Worm (Caenorhabditis elegans) whole organism, L2 larva: Measurements from ENCODE around the gene C44H4.6.

Experiments used
- F13H6.1 ChIP-seq: sonication (generic microtip); optimal IDR thresholded peaks from 2 replicates; lab custom pipeline; 2016; ENCODE audit warnings: missing genetic modification characterization, missing compliant biosample characterization
- Y55F3AM.14 ChIP-seq: fragments of 200-800 bp; sonication (Bioruptor generic); optimal IDR thresholded peaks from 2 replicates; lab custom pipeline; 2018; ENCODE audit warnings: mild to moderate bottlenecking, missing genetic modification characterization, missing compliant biosample characterization
- ZK546.5 ChIP-seq: sonication (generic microtip); optimal IDR thresholded peaks from 2 replicates; lab custom pipeline; 2017; ENCODE audit warnings: missing biosample characterization, missing genetic modification characterization
- lin-13 ChIP-seq: fragments of 150-350 bp; optimal IDR thresholded peaks from 2 replicates; lab custom pipeline; 2014; ENCODE audit warnings: missing biosample characterization, missing genetic modification reagents, missing genetic modification characterization
- lsy-2 ChIP-seq, 2 experiments: fragments of 150-350 bp in 1 of 2; sonication (generic microtip) in 1 of 2; optimal IDR thresholded peaks; 2 replicates each; lab custom pipeline; 2014 to 2017; ENCODE audit warnings: missing biosample characterization in 2 of 2, missing genetic modification characterization in 2 of 2
- mab-5 ChIP-seq: fragments of 150-350 bp; optimal IDR thresholded peaks from 2 replicates; lab custom pipeline; 2014; ENCODE audit warnings: missing biosample characterization, missing genetic modification characterization
- nhr-11 ChIP-seq: fragments of 150-350 bp; optimal IDR thresholded peaks from 2 replicates; lab custom pipeline; 2014; ENCODE audit warnings: missing biosample characterization, missing genetic modification characterization
- nhr-21 ChIP-seq: fragments of 150-350 bp; optimal IDR thresholded peaks from 2 replicates; lab custom pipeline; 2014; ENCODE audit warnings: missing biosample characterization, missing genetic modification characterization
- nhr-237 ChIP-seq: fragments of 150-350 bp; optimal IDR thresholded peaks from 2 replicates; lab custom pipeline; 2014; ENCODE audit warnings: missing biosample characterization, missing genetic modification characterization
- skn-1 ChIP-seq: sonication (generic microtip); optimal IDR thresholded peaks from 2 replicates; lab custom pipeline; 2017; ENCODE audit warnings: missing biosample characterization, missing genetic modification characterization
- unc-39 ChIP-seq: fragments of 150-350 bp; optimal IDR thresholded peaks from 2 replicates; lab custom pipeline; 2014; ENCODE audit warnings: missing biosample characterization, missing genetic modification characterization
- unc-55 ChIP-seq: fragments of 150-350 bp; sonication (generic microtip); optimal IDR thresholded peaks from 3 replicates; lab custom pipeline; 2014; ENCODE audit warnings: missing biosample characterization, missing genetic modification reagents, missing genetic modification characterization
- ztf-11 ChIP-seq: sonication (generic microtip); optimal IDR thresholded peaks from 2 replicates; lab custom pipeline; 2017; ENCODE audit warnings: missing biosample characterization, missing genetic modification characterization

ce11 chrX:14610093-14610763 is 11.1 kb upstream of the C44H4.6 start:
- peak; percentile 26 for TF ChIP-seq nhr-21
- no peak for TF ChIP-seq lin-13 (GFP tag; lab: Kevin White, UChicago)
- no peak for TF ChIP-seq unc-39
- no peak for TF ChIP-seq mab-5
- no peak for TF ChIP-seq ZK546.5 (tag; lab: Kevin White, UChicago)
- TF ChIP-seq skn-1 (tag; lab: Kevin White, UChicago): no peak
- TF ChIP-seq F13H6.1 (tag; lab: Kevin White, UChicago): no peak
- TF ChIP-seq unc-55 (GFP tag; lab: Kevin White, UChicago): peak; percentile 59
- no peak for TF ChIP-seq nhr-237
- TF ChIP-seq nhr-11 (tag; lab: Kevin White, UChicago): no peak
- no peak for TF ChIP-seq ztf-11
- TF ChIP-seq Y55F3AM.14 (GFP tag; lab: Kevin White, UChicago): no peak
- TF ChIP-seq lsy-2 (tag; optimal IDR thresholded peaks at IDR 0.05; lab: Kevin White, UChicago): peak in 1 of 2 experiments; percentile 12
